Worm (Caenorhabditis elegans) whole organism, dauer: ENCODE data around the gene ceh-13.

Source experiments
- unc-62 ChIP-seq: sonication (generic microtip); optimal IDR thresholded peaks from 2 replicates; lab custom pipeline; 2017; ENCODE audit warnings: missing biosample characterization, missing genetic modification reagents, missing genetic modification characterization

Gene ceh-13

ce11 chrIII:7550979-7551378 lies 4.5 kb upstream of the ceh-13 start:
- TF ChIP-seq unc-62 (GFP tag; lab: Kevin White, UChicago): no peak

- no peak for TF ChIP-seq unc-62 (GFP tag; lab: Kevin White, UChicago)
Measured at ce11 chrIII:7552859-7553258, 2.6 kb upstream of the ceh-13 start.

DNA sequence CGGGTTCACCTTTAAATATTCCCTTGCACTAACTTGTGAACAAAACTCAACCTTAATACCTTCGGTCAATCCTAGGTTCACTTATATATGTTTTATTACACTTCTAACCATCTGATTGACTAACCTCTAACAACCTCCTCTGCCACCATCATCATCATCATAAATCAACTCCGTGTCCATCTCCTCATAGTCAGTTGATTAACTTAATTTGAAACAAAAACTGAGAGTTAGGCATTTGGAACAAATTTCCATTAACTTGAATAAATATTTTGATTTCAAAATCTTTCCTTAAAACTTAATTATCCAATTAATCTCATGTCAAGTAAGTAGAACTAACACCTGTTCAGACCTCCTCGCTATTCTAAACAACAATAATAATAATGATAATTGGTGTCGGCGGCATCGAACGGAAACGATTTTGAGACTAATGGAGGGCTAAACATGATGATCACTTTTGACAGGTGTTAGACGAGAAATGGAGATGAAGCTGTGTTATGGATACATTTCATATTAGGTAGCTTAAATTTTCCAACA lies 1.7 kb upstream of the ceh-13 start:
- no peak for TF ChIP-seq unc-62 (GFP tag; lab: Kevin White, UChicago)

- TF ChIP-seq unc-62 (GFP tag; lab: Kevin White, UChicago): no peak
Measured at ce11 chrIII:7554697-7555145, 739 bp upstream of the ceh-13 start.

DNA sequence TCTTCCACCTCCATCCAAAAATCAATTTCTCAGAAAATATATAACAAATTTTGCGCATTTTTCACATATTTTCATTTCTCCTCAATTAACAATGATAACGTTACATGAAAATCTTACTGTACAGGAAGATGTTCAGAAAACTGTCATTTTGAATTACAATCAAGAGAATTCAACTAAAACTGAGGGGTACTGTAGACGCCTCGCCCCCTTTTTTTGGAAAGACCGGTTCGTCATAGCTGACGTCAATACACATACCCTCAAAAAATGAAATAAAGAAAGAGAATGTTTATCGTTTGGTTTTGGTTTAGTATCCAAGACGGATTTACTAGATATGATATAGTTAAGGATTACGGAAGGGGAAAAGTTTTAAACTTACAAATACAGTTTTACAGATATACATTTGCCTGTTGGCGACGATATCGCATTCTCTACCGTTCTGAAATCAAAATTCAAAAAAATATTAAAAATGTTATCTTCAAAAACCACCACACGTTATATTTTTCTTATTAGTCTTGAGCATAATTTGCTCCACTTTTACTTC lies 2.5 kb downstream of the ceh-13 start:
- TF ChIP-seq unc-62 (GFP tag; lab: Kevin White, UChicago): no peak

ce11 chrIII:7558658-7559057 lies 3.2 kb downstream of the ceh-13 start:
- no peak for TF ChIP-seq unc-62 (GFP tag; lab: Kevin White, UChicago)

ce11 chrIII:7559869-7560268 lies 4.4 kb downstream of the ceh-13 start:
- no peak for TF ChIP-seq unc-62 (GFP tag; lab: Kevin White, UChicago)

- no peak for TF ChIP-seq unc-62 (GFP tag; lab: Kevin White, UChicago)
Measured at ce11 chrIII:7561872-7562271, 6.4 kb downstream of the ceh-13 start, which contains the start of gene lgc-12. TSS of gene lgc-12 (plus strand) at chrIII:7562172.

DNA sequence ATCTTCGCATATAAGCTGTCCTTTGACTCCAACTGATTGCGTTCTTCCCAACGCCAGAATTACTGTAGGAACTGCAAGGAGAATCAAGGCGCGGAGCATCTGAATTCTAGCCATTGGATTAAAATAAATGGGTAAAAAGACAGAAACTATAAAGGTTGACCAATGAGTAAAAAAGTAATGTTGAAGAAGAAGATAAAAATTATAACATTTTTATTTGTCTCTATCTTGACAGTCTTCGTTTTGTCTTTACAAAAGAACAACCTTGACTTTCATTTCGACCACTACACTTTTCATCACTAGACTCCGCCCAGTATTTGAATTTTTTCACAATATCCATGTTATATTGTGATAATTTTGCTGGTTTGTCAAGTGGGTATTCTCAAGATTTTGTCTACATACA lies 9.8 kb downstream of the ceh-13 start, which contains the start of gene ttr-8:
ttr-8 (minus strand) TSS at position 101 of the 400 bp plus-strand sequence.
- TF ChIP-seq unc-62 (GFP tag; lab: Kevin White, UChicago): no peak

- no peak for TF ChIP-seq unc-62 (GFP tag; lab: Kevin White, UChicago)
Measured at ce11 chrIII:7566098-7566497, 10.6 kb downstream of the ceh-13 start, which contains the start of gene ttr-32. TSS of gene ttr-32 (plus strand) at chrIII:7566411.

DNA sequence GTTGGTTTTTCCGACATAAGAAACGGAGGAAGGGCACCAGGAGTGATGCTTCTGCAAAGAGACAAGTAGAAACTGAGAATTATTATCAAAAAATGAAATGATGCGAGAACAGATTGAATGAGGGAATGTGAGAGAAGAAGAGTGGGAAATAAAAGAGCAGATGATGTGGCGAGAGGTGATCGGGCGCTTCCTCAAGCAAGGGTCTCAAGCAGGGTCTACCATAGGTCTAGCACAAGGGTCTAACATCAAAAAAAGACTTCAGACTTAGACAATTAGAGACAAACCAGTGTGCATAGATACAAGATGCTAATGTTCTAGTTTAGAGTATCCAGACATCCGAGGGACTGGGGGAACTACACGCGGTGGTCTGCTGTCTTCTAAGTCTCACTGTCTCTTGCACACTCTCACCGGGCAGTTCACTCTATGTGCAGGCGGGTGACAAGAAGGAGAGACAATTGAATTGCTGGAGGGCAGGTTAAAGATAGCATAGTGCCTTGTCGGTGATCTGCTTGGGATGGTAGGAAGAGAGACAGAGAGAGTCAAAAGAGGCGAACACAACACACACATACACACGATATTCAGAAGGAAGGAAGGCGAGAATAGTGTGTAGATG lies 14.7 kb downstream of the ceh-13 start, which contains the start of gene R13A5.7:
R13A5.7 (minus strand) TSS at position 51 of the 613 bp plus-strand sequence.
- no peak for TF ChIP-seq unc-62 (GFP tag; lab: Kevin White, UChicago)

DNA sequence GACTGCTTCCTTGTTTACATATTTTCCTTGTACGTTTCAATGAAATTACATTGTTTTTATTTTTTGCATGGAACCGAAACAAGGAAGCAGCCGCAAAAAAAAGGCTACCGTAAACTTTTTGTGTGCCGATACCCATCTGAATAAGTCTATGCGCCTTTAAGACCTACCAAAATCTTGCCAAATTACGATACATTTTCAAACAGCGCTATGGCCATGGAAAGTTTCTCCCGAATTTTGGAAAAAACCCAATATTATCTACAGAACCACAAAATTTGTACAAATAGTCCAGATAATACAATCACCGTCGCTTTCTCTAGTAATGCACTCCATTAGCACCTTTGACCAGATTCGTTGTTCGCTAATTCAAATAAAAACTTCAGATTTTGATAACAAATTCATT lies 16.3 kb downstream of the ceh-13 start:
- TF ChIP-seq unc-62 (GFP tag; lab: Kevin White, UChicago): no peak

- no peak for TF ChIP-seq unc-62 (GFP tag; lab: Kevin White, UChicago)
Measured at ce11 chrIII:7572781-7573400, 17.4 kb downstream of the ceh-13 start, which contains the start of the genes rpl-9 and lpd-7. TSS of gene rpl-9 (minus strand) at chrIII:7572831. TSS of gene lpd-7 (plus strand) at chrIII:7573350.

DNA sequence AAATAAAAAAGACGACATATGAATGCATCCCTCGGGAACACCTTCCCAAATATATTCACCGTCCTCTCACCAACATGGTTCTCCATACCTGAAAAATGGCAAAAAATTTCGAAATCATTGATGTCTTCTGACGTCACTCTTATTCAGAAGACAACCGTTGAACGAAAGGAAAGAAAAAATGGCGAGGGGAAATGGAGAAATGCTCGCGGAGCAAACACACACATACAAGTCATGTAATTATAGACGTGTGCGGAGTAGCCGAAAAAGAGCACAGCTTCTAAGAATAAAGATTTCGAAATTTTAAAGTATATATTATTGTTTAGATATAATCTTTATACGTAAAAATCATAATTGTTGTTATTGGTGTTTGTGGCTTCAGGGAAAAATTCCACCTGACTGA lies 23.9 kb downstream of the ceh-13 start, which contains the start of gene mfsd-6:
mfsd-6 (minus strand) TSS at position 88 of the 400 bp plus-strand sequence.
- TF ChIP-seq unc-62 (GFP tag; lab: Kevin White, UChicago): no peak

ce11 chrIII:7580586-7580985 lies 25.1 kb downstream of the ceh-13 start:
- TF ChIP-seq unc-62 (GFP tag; lab: Kevin White, UChicago): no peak

- no peak for TF ChIP-seq unc-62 (GFP tag; lab: Kevin White, UChicago)
Measured at ce11 chrIII:7582885-7583284, 27.4 kb downstream of the ceh-13 start, which contains the start of gene R13A5.10. TSS of gene R13A5.10 (minus strand) at chrIII:7582985.
